Worm (Caenorhabditis elegans): ENCODE measurements around the gene ins-15.

Gene ins-15

ce11 chrII:6726814-6727213 is 17.7 kb downstream of the ins-15 start:
- TF ChIP-seq nhr-237 (tag; optimal IDR thresholded peaks at IDR 0.05) (no peak), ces-1 (GFP tag; optimal IDR thresholded peaks at IDR 0.05) (peak; percentile 11), unc-62 (GFP tag; optimal IDR thresholded peaks at IDR 0.05) (peak; percentile 61), unc-120 (tag; optimal IDR thresholded peaks at IDR 0.05; ENCODE audit: poor library complexity, severe bottlenecking) (no peak)

- TF ChIP-seq drap-1 (GFP tag; optimal IDR thresholded peaks at IDR 0.05) (peak; percentile 30), snpc-4 (tag; optimal IDR thresholded peaks at IDR 0.05) (no peak), mls-2 (tag; optimal IDR thresholded peaks at IDR 0.05) (no peak), lin-13 (tag; optimal IDR thresholded peaks at IDR 0.05) (no peak), nhr-237 (tag; optimal IDR thresholded peaks at IDR 0.05) (no peak), mep-1 (tag; optimal IDR thresholded peaks at IDR 0.05) (peak; percentile 5), M03D4.4 (tag; optimal IDR thresholded peaks at IDR 0.05) (peak; percentile 52), sptf-1 (tag; optimal IDR thresholded peaks at IDR 0.05) (peak; percentile 42), nhr-28 (tag; optimal IDR thresholded peaks at IDR 0.05) (no peak), pha-4 (tag; optimal IDR thresholded peaks at IDR 0.05) (no peak), bed-3 (GFP tag; optimal IDR thresholded peaks at IDR 0.05) (peak; percentile 34), nhr-12 (tag; optimal IDR thresholded peaks at IDR 0.05) (no peak), unc-120 (tag; optimal IDR thresholded peaks at IDR 0.05; ENCODE audit: poor library complexity, severe bottlenecking) (peak; percentile 41), unc-39 (tag; optimal IDR thresholded peaks at IDR 0.05) (peak; percentile 48)
Observed at ce11 chrII:6721581-6721980, 23.0 kb downstream of the ins-15 start.

ce11 chrII:6718221-6718620 is 26.3 kb downstream of the ins-15 start, which contains the start of gene tsp-10:
tsp-10 (plus strand) TSS chrII:6718586.
- no peak for TF ChIP-seq nhr-2 (tag; optimal IDR thresholded peaks at IDR 0.05)
- TF ChIP-seq mab-5 (tag; optimal IDR thresholded peaks at IDR 0.05): no peak
- no peak for TF ChIP-seq mep-1 (tag; optimal IDR thresholded peaks at IDR 0.05)
- no peak for TF ChIP-seq sem-2 (GFP tag; optimal IDR thresholded peaks at IDR 0.05)
- TF ChIP-seq tbx-8 (GFP tag; optimal IDR thresholded peaks at IDR 0.05): no peak
- no peak for TF ChIP-seq pha-4 (tag; optimal IDR thresholded peaks at IDR 0.05)

- TF ChIP-seq hlh-1 (tag; optimal IDR thresholded peaks at IDR 0.05): no peak
- no peak for TF ChIP-seq elt-3 (tag; optimal IDR thresholded peaks at IDR 0.05)
- no peak for TF ChIP-seq mep-1 (tag; optimal IDR thresholded peaks at IDR 0.05)
Observed at ce11 chrII:6716638-6717037, 27.9 kb downstream of the ins-15 start, which contains the start of the genes T14B4.5 and T14B4.20. T14B4.5 (plus strand) TSS chrII:6716863. T14B4.20 (plus strand) TSS chrII:6716901.

DNA sequence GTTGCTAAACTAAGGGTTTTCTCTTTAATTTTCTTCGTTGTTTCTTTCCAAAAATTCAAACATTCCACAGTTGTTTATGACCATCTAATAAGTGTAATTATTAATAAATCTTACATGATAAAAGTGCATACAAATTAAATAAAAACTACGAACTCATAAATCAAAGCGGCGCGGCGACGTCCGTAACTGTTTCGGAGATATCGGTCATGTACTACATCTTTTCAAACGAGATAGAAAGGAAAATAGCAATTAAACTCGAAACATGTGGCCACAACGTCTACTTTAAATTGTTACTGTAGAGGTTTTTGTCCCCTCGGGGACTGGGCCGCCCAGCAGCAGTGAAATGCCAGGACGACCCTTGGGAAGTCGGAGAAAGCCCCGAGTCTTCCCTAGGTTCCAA is 28.7 kb downstream of the ins-15 start:
- TF ChIP-seq nhr-2 (tag; optimal IDR thresholded peaks at IDR 0.05) (no peak), nhr-237 (tag; optimal IDR thresholded peaks at IDR 0.05) (no peak), mep-1 (tag; optimal IDR thresholded peaks at IDR 0.05) (no peak), flh-1 (GFP tag; optimal IDR thresholded peaks at IDR 0.05) (no peak), mab-5 (tag; optimal IDR thresholded peaks at IDR 0.05) (no peak), unc-120 (tag; optimal IDR thresholded peaks at IDR 0.05; ENCODE audit: poor library complexity, severe bottlenecking) (no peak)

- TF ChIP-seq nhr-237 (tag; optimal IDR thresholded peaks at IDR 0.05): no peak
- TF ChIP-seq mls-2 (tag; optimal IDR thresholded peaks at IDR 0.05): no peak
- no peak for TF ChIP-seq unc-39 (tag; optimal IDR thresholded peaks at IDR 0.05)
- peak; percentile 8 for TF ChIP-seq elt-1 (tag; optimal IDR thresholded peaks at IDR 0.05; ENCODE audit: borderline replicate concordance, insufficient read depth)
- no peak for TF ChIP-seq ceh-39 (tag; optimal IDR thresholded peaks at IDR 0.05)
- TF ChIP-seq ces-1 (GFP tag; optimal IDR thresholded peaks at IDR 0.05): no peak
- no peak for TF ChIP-seq ztf-11 (tag; optimal IDR thresholded peaks at IDR 0.05)
- TF ChIP-seq tbx-8 (GFP tag; optimal IDR thresholded peaks at IDR 0.05): no peak
- TF ChIP-seq unc-62 (GFP tag; optimal IDR thresholded peaks at IDR 0.05): peak; percentile 23
- no peak for TF ChIP-seq sptf-1 (tag; optimal IDR thresholded peaks at IDR 0.05)
- TF ChIP-seq lin-13 (tag; optimal IDR thresholded peaks at IDR 0.05): no peak
- TF ChIP-seq unc-120 (tag; optimal IDR thresholded peaks at IDR 0.05; ENCODE audit: poor library complexity, severe bottlenecking): no peak
- no peak for TF ChIP-seq lin-32 (GFP tag; optimal IDR thresholded peaks at IDR 0.05)
- no peak for TF ChIP-seq ham-2 (GFP tag; optimal IDR thresholded peaks at IDR 0.05)
- no peak for TF ChIP-seq mab-5 (tag; optimal IDR thresholded peaks at IDR 0.05)
- no peak for TF ChIP-seq bed-3 (GFP tag; optimal IDR thresholded peaks at IDR 0.05)
- no peak for TF ChIP-seq flh-1 (GFP tag; optimal IDR thresholded peaks at IDR 0.05)
- no peak for TF ChIP-seq pha-4 (tag; optimal IDR thresholded peaks at IDR 0.05)
- no peak for TF ChIP-seq nhr-2 (tag; optimal IDR thresholded peaks at IDR 0.05)
- no peak for TF ChIP-seq nhr-28 (tag; optimal IDR thresholded peaks at IDR 0.05)
- TF ChIP-seq mep-1 (tag; optimal IDR thresholded peaks at IDR 0.05): no peak
- no peak for TF ChIP-seq M03D4.4 (tag; optimal IDR thresholded peaks at IDR 0.05)
- TF ChIP-seq drap-1 (GFP tag; optimal IDR thresholded peaks at IDR 0.05): no peak
- TF ChIP-seq lsy-2 (tag; optimal IDR thresholded peaks at IDR 0.05): no peak
- no peak for TF ChIP-seq snpc-4 (tag; optimal IDR thresholded peaks at IDR 0.05)
- TF ChIP-seq blmp-1 (tag; optimal IDR thresholded peaks at IDR 0.05): peak; percentile 82
- TF ChIP-seq cnd-1 (tag; optimal IDR thresholded peaks at IDR 0.05): no peak
- peak; percentile 34 for TF ChIP-seq elt-3 (tag; optimal IDR thresholded peaks at IDR 0.05)
- no peak for TF ChIP-seq nhr-76 (tag; optimal IDR thresholded peaks at IDR 0.05)
- no peak for TF ChIP-seq nhr-12 (tag; optimal IDR thresholded peaks at IDR 0.05)
- no peak for TF ChIP-seq ceh-43 (GFP tag; optimal IDR thresholded peaks at IDR 0.05)
Observed at ce11 chrII:6713832-6714342, 30.7 kb downstream of the ins-15 start, which contains the start of gene dpy-2. dpy-2 (plus strand) TSS chrII:6714292.

Data from whole organism, mixed stage, embryonic.